Fruit fly (Drosophila melanogaster) whole organism, prepupa: Measurements from ENCODE around the gene CG32102.

ENCODE experiments used
- Blimp-1 ChIP-seq: fragments of 200-800 bp; sonication (Bioruptor generic); optimal IDR thresholded peaks from 3 replicates; lab custom pipeline; 2017; ENCODE audit warnings: missing biosample characterization, missing genetic modification characterization, mild to moderate bottlenecking, moderate library complexity, missing genetic modification reagents
- CG10631 ChIP-seq: fragments of 200-800 bp; sonication (Bioruptor generic); optimal IDR thresholded peaks from 2 replicates; lab custom pipeline; 2016; ENCODE audit warnings: missing biosample characterization, missing genetic modification characterization
- CG11294 ChIP-seq: fragments of 200-800 bp; sonication (Bioruptor generic); IDR thresholded peaks from 2 replicates; pipeline ENCODE4 v1.3.6; 2022; ENCODE audit warnings: missing biosample characterization, missing genetic modification characterization
- CG11762 ChIP-seq: fragments of 200-800 bp; sonication (Bioruptor generic); optimal IDR thresholded peaks from 3 replicates; lab custom pipeline; 2016; ENCODE audit warnings: missing biosample characterization, missing genetic modification characterization; ENCODE audit not compliant: insufficient read depth
- CG11902 ChIP-seq: fragments of 200-800 bp; sonication (Bioruptor generic); optimal IDR thresholded peaks from 3 replicates; lab custom pipeline; 2016; ENCODE audit warnings: missing biosample characterization, missing genetic modification characterization
- CG1621 ChIP-seq: fragments of 200-800 bp; sonication (Bioruptor generic); optimal IDR thresholded peaks from 3 replicates; lab custom pipeline; 2018; ENCODE audit warnings: missing biosample characterization, mild to moderate bottlenecking, missing genetic modification characterization
- CG16779 ChIP-seq: fragments of 200-800 bp; sonication (Bioruptor generic); optimal IDR thresholded peaks from 3 replicates; lab custom pipeline; 2017; ENCODE audit warnings: missing biosample characterization, mild to moderate bottlenecking, missing genetic modification characterization
- CG3032 ChIP-seq: fragments of 200-800 bp; optimal IDR thresholded peaks from 2 replicates; lab custom pipeline; 2019; ENCODE audit warnings: missing biosample characterization, mild to moderate bottlenecking, missing genetic modification characterization, moderate library complexity
- CG31627 ChIP-seq: fragments of 200-800 bp; sonication (Bioruptor generic); optimal IDR thresholded peaks from 3 replicates; lab custom pipeline; 2016; ENCODE audit warnings: missing biosample characterization, missing genetic modification characterization
- CG32006 ChIP-seq: fragments of 200-800 bp; sonication (Bioruptor generic); optimal IDR thresholded peaks from 3 replicates; lab custom pipeline; 2017; ENCODE audit warnings: missing biosample characterization, mild to moderate bottlenecking, missing genetic modification characterization
- CG34406 ChIP-seq: fragments of 200-800 bp; sonication (Bioruptor generic); optimal IDR thresholded peaks from 3 replicates; lab custom pipeline; 2016; ENCODE audit warnings: missing biosample characterization, missing genetic modification characterization
- CG3919 ChIP-seq: fragments of 200-800 bp; sonication (Bioruptor generic); optimal IDR thresholded peaks from 3 replicates; lab custom pipeline; 2016; ENCODE audit warnings: missing biosample characterization, missing genetic modification characterization
- CG4318 ChIP-seq: fragments of 200-800 bp; sonication (Bioruptor generic); optimal IDR thresholded peaks from 3 replicates; lab custom pipeline; 2017; ENCODE audit warnings: missing biosample characterization, mild to moderate bottlenecking, missing genetic modification characterization
- CG6163 ChIP-seq: fragments of 200-800 bp; sonication (Bioruptor generic); IDR thresholded peaks from 3 replicates; pipeline ENCODE4 v1.3.6; 2022; ENCODE audit warnings: missing biosample characterization, missing genetic modification characterization
- CG6276 ChIP-seq: fragments of 200-800 bp; sonication (Bioruptor generic); optimal IDR thresholded peaks from 2 replicates; lab custom pipeline; 2017; ENCODE audit warnings: missing biosample characterization, mild to moderate bottlenecking, missing genetic modification characterization
- CG6792 ChIP-seq: fragments of 200-800 bp; sonication (Bioruptor generic); optimal IDR thresholded peaks from 3 replicates; lab custom pipeline; 2016; ENCODE audit warnings: missing biosample characterization, missing genetic modification characterization
- CG6854 ChIP-seq: fragments of 200-800 bp; sonication (Bioruptor generic); optimal IDR thresholded peaks from 2 replicates; lab custom pipeline; 2017; ENCODE audit warnings: missing biosample characterization, mild to moderate bottlenecking, missing genetic modification characterization
- CG7368 ChIP-seq: fragments of 200-800 bp; sonication (Bioruptor generic); optimal IDR thresholded peaks from 3 replicates; lab custom pipeline; 2016; ENCODE audit warnings: missing biosample characterization, missing genetic modification characterization
- CG8319 ChIP-seq: fragments of 200-800 bp; sonication (Bioruptor generic); optimal IDR thresholded peaks from 3 replicates; lab custom pipeline; 2016; ENCODE audit warnings: missing biosample characterization, missing genetic modification characterization
- Eip93F ChIP-seq: fragments of 200-800 bp; sonication (Bioruptor generic); optimal IDR thresholded peaks from 2 replicates; lab custom pipeline; 2016; ENCODE audit warnings: missing biosample characterization, mild to moderate bottlenecking, missing genetic modification characterization
- Ets21C ChIP-seq: fragments of 200-800 bp; sonication (Bioruptor generic); optimal IDR thresholded peaks from 3 replicates; lab custom pipeline; 2016; ENCODE audit warnings: missing biosample characterization, missing genetic modification characterization
- Gug ChIP-seq: fragments of 200-800 bp; sonication (Bioruptor generic); IDR thresholded peaks from 2 replicates; pipeline ENCODE4 v1.3.6; 2022; ENCODE audit warnings: missing biosample characterization, missing genetic modification characterization
- Hr38 ChIP-seq: sonication (Bioruptor generic); optimal IDR thresholded peaks from 2 replicates; lab custom pipeline; 2016; ENCODE audit warnings: missing biosample characterization, missing genetic modification characterization
- Hr39 ChIP-seq: fragments of 200-800 bp; sonication (Bioruptor generic); optimal IDR thresholded peaks from 2 replicates; lab custom pipeline; 2016; ENCODE audit warnings: missing biosample characterization, missing genetic modification characterization
- Lpt ChIP-seq: fragments of 200-800 bp; sonication (Bioruptor generic); optimal IDR thresholded peaks from 3 replicates; lab custom pipeline; 2016; ENCODE audit warnings: missing biosample characterization, missing genetic modification characterization
- OdsH ChIP-seq: fragments of 200-800 bp; sonication (Bioruptor generic); optimal IDR thresholded peaks from 3 replicates; lab custom pipeline; 2016; ENCODE audit warnings: missing biosample characterization, missing genetic modification characterization
- Smox ChIP-seq: fragments of 200-800 bp; sonication (Bioruptor generic); optimal IDR thresholded peaks from 3 replicates; lab custom pipeline; 2016; ENCODE audit warnings: missing biosample characterization, missing genetic modification characterization
- Sox14 ChIP-seq: fragments of 200-800 bp; sonication (Bioruptor generic); optimal IDR thresholded peaks from 3 replicates; lab custom pipeline; 2016; ENCODE audit warnings: missing biosample characterization, missing genetic modification characterization
- Sox15 ChIP-seq: fragments of 200-800 bp; sonication (Bioruptor generic); optimal IDR thresholded peaks from 3 replicates; lab custom pipeline; 2016; ENCODE audit warnings: missing biosample characterization, missing genetic modification characterization
- achi ChIP-seq: fragments of 200-800 bp; sonication (Bioruptor generic); optimal IDR thresholded peaks from 3 replicates; lab custom pipeline; 2016; ENCODE audit warnings: missing biosample characterization, missing genetic modification characterization
- cyc ChIP-seq: fragments of 200-800 bp; sonication (Bioruptor generic); optimal IDR thresholded peaks from 3 replicates; lab custom pipeline; 2016; ENCODE audit warnings: missing biosample characterization, missing genetic modification characterization
- eg ChIP-seq: fragments of 200-800 bp; sonication (Bioruptor generic); IDR thresholded peaks from 3 replicates; pipeline ENCODE4 v1.3.6; 2022; ENCODE audit warnings: missing biosample characterization, missing genetic modification characterization
- esn ChIP-seq: fragments of 200-800 bp; sonication (Bioruptor generic); optimal IDR thresholded peaks from 2 replicates; lab custom pipeline; 2016; ENCODE audit warnings: missing biosample characterization, mild to moderate bottlenecking, missing genetic modification characterization, moderate library complexity
- fd59A ChIP-seq: fragments of 200-800 bp; sonication (Bioruptor generic); optimal IDR thresholded peaks from 2 replicates; lab custom pipeline; 2017; ENCODE audit warnings: missing biosample characterization, mild to moderate bottlenecking, missing genetic modification characterization, missing genetic modification reagents
- fd85E ChIP-seq: fragments of 200-800 bp; sonication (Bioruptor generic); optimal IDR thresholded peaks from 3 replicates; lab custom pipeline; 2016; ENCODE audit warnings: missing biosample characterization, missing genetic modification characterization
- fkh ChIP-seq: fragments of 200-800 bp; sonication (Bioruptor generic); optimal IDR thresholded peaks from 3 replicates; lab custom pipeline; 2017; ENCODE audit warnings: missing biosample characterization, mild to moderate bottlenecking, missing genetic modification characterization, moderate library complexity
- lz ChIP-seq: fragments of 200-800 bp; sonication (Bioruptor generic); optimal IDR thresholded peaks from 3 replicates; lab custom pipeline; 2016; ENCODE audit warnings: missing biosample characterization, missing genetic modification characterization
- spab ChIP-seq: fragments of 200-800 bp; sonication (Bioruptor generic); optimal IDR thresholded peaks from 2 replicates; lab custom pipeline; 2017; ENCODE audit warnings: missing biosample characterization, mild to moderate bottlenecking, missing genetic modification characterization, missing genetic modification reagents
- ss ChIP-seq, 2 experiments: fragments of 200-800 bp; sonication (Bioruptor generic); optimal IDR thresholded peaks; 2 replicates in 1 of 2; 3 replicates in 1 of 2; lab custom pipeline; 2017 to 2018; ENCODE audit warnings: mild to moderate bottlenecking in 2 of 2, missing biosample characterization in 2 of 2, missing genetic modification characterization in 2 of 2, moderate library complexity in 1 of 2
- svp ChIP-seq: fragments of 200-800 bp; sonication (Bioruptor generic); peaks from one replicate; lab custom pipeline; 2016; ENCODE audit warnings: missing biosample characterization, missing genetic modification characterization
- vri ChIP-seq: fragments of 200-800 bp; sonication (Bioruptor generic); optimal IDR thresholded peaks from 3 replicates; lab custom pipeline; 2016; ENCODE audit warnings: missing biosample characterization, mild to moderate bottlenecking, missing genetic modification characterization

The CG32102 gene

dm6 chr3L:12442593-12442992 is 27.0 kb downstream of the CG32102 start (continued):
- TF ChIP-seq lz (GFP tag; lab: Kevin White, UChicago) = peak; percentile 47
- TF ChIP-seq CG34406 = peak; percentile 73
- TF ChIP-seq ss (GFP tag; optimal IDR thresholded peaks at IDR 0.05; lab: Kevin White, UChicago) = peak; percentile 65 to 71
- TF ChIP-seq Sox14 (GFP tag; lab: Kevin White, UChicago) = peak; percentile 72
- TF ChIP-seq Eip93F (GFP tag; lab: Kevin White, UChicago) = no peak
- TF ChIP-seq CG16779 (tag; lab: Kevin White, UChicago) = peak; percentile 5
- TF ChIP-seq CG6854 = peak; percentile 3
- peak; percentile 30 for TF ChIP-seq Ets21C (GFP tag; lab: Kevin White, UChicago)
- TF ChIP-seq, all 60 proteins: peak for 51

dm6 chr3L:12434432-12434831 is 35.2 kb downstream of the CG32102 start:
- no peak for TF ChIP-seq CG8319 (GFP tag; lab: Kevin White, UChicago)
- TF ChIP-seq CG11762 (GFP tag; lab: Kevin White, UChicago) = no peak
- TF ChIP-seq CG4318 (GFP tag; lab: Kevin White, UChicago) = no peak
- no peak for TF ChIP-seq Hr38
- TF ChIP-seq fkh = peak; percentile 60
- peak; percentile 76 for TF ChIP-seq vri (GFP tag; lab: Kevin White, UChicago)
- TF ChIP-seq CG6792 (GFP tag; lab: Kevin White, UChicago) = no peak

- TF ChIP-seq CG11294 (GFP tag; lab: Robert Waterston, UW) = no peak
- TF ChIP-seq CG31627 (GFP tag; lab: Kevin White, UChicago) = no peak
- no peak for TF ChIP-seq fkh
- no peak for TF ChIP-seq spab
- TF ChIP-seq CG3032 (tag; lab: Kevin White, UChicago) = no peak
- no peak for TF ChIP-seq achi (GFP tag; lab: Kevin White, UChicago)
- TF ChIP-seq CG1621 = no peak
- no peak for TF ChIP-seq Gug (GFP tag; lab: Robert Waterston, UW)
- TF ChIP-seq CG10631 = no peak
- no peak for TF ChIP-seq lz (GFP tag; lab: Kevin White, UChicago)
- no peak for TF ChIP-seq CG32006 (GFP tag; lab: Kevin White, UChicago)
- TF ChIP-seq svp = peak; percentile 53
- peak; percentile 40 for TF ChIP-seq CG7368 (GFP tag; lab: Kevin White, UChicago)
Measured at dm6 chr3L:12433710-12434109, 35.9 kb downstream of the CG32102 start.

dm6 chr3L:12432392-12433012 is 37.1 kb downstream of the CG32102 start, which contains the start of gene toe:
toe (minus strand) TSS chr3L:12432668.
- TF ChIP-seq Eip93F (GFP tag; lab: Kevin White, UChicago) = no peak
- TF ChIP-seq fd59A (GFP tag; lab: Kevin White, UChicago) = no peak
- no peak for TF ChIP-seq cyc (GFP tag; lab: Kevin White, UChicago)
- TF ChIP-seq fkh = no peak
- TF ChIP-seq CG3919 (GFP tag; lab: Kevin White, UChicago) = peak; percentile 61
- 0 out of 3 replicates have a peak, but pooled peaks have one; percentile 7 for TF ChIP-seq CG6163
- peak; percentile 30; the same call in 1 of the 3 replicates for TF ChIP-seq eg (GFP tag; lab: Robert Waterston, UW)
- TF ChIP-seq, all 60 proteins: peak for 3

- TF ChIP-seq CG1621 (no peak), CG6854 (no peak), CG10631 (peak; percentile 13), svp (no peak), spab (no peak), Lpt (no peak), Blimp-1 (GFP tag; lab: Kevin White, UChicago) (no peak), achi (GFP tag; lab: Kevin White, UChicago) (no peak), lz (GFP tag; lab: Kevin White, UChicago) (peak; percentile 28), Hr39 (peak; percentile 8), OdsH (no peak), esn (GFP tag; lab: Kevin White, UChicago) (peak; percentile 33), CG6276 (GFP tag; lab: Kevin White, UChicago) (no peak), CG6792 (GFP tag; lab: Kevin White, UChicago) (peak; percentile 22), fd85E (GFP tag; lab: Kevin White, UChicago) (no peak), Sox15 (GFP tag; lab: Kevin White, UChicago) (no peak), Smox (GFP tag; lab: Kevin White, UChicago) (no peak), CG6163 (0 out of 3 replicates have a peak, but pooled peaks have one; percentile 38), CG11902 (GFP tag; lab: Kevin White, UChicago) (no peak), CG11294 (GFP tag; lab: Robert Waterston, UW) (no peak), Eip93F (GFP tag; lab: Kevin White, UChicago) (no peak), vri (GFP tag; lab: Kevin White, UChicago) (no peak), CG34406 (no peak), fd59A (GFP tag; lab: Kevin White, UChicago) (no peak)
Measured at dm6 chr3L:12420437-12420836, 49.1 kb downstream of the CG32102 start.
